Worm (Caenorhabditis elegans): ENCODE results near the gene ppk-3.

DNA sequence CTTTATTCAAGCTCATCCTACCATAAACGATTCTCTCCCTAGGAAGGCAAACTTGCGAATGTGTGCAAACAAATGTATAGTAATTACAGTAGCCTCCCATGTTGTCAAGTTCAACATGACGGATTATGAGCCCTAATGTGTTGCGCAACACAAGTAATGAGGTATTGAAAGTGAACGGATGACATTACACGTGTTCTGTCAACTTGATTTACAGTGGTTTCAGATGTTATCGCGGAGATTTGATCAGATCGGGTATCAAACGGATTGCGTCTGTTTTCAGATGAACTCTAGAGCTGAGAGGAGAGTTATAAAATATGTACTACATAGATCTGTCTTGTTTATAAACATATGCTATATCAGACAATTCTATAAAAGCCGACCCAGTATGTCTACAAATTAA, 26.9 kb upstream of the ppk-3 start:
- no peak for TF ChIP-seq ceh-82 (tag; optimal IDR thresholded peaks at IDR 0.05)
- TF ChIP-seq blmp-1 (tag; optimal IDR thresholded peaks at IDR 0.05; ENCODE audit: insufficient read depth), result no peak
- TF ChIP-seq nhr-25 (tag; optimal IDR thresholded peaks at IDR 0.05), result peak; percentile 4

Data from whole organism, L2 larva.